Worm (Caenorhabditis elegans): ENCODE measurements around the gene irld-1.

irld-1 gene

ce11 chrV:4325415-4325814 lies 11.1 kb upstream of the irld-1 start, which contains the start of gene nhr-125:
TSS of gene nhr-125 (minus strand) at chrV:4325515.
- no peak for TF ChIP-seq elt-1 (tag; optimal IDR thresholded peaks at IDR 0.05; ENCODE audit: borderline replicate concordance, insufficient read depth)
- TF ChIP-seq ces-1 (GFP tag; optimal IDR thresholded peaks at IDR 0.05): no peak
- no peak for TF ChIP-seq nhr-76 (tag; optimal IDR thresholded peaks at IDR 0.05)
- no peak for TF ChIP-seq ceh-83 (GFP tag; optimal IDR thresholded peaks at IDR 0.05)
- TF ChIP-seq unc-62 (GFP tag; optimal IDR thresholded peaks at IDR 0.05): no peak
- TF ChIP-seq unc-120 (tag; optimal IDR thresholded peaks at IDR 0.05; ENCODE audit: poor library complexity, severe bottlenecking): no peak
- TF ChIP-seq blmp-1 (tag; optimal IDR thresholded peaks at IDR 0.05): no peak
- TF ChIP-seq sem-2 (GFP tag; optimal IDR thresholded peaks at IDR 0.05): no peak
- TF ChIP-seq unc-39 (tag; optimal IDR thresholded peaks at IDR 0.05): no peak
- no peak for TF ChIP-seq lin-32 (GFP tag; optimal IDR thresholded peaks at IDR 0.05)
- no peak for TF ChIP-seq nhr-12 (tag; optimal IDR thresholded peaks at IDR 0.05)
- no peak for TF ChIP-seq M03D4.4 (tag; optimal IDR thresholded peaks at IDR 0.05)
- TF ChIP-seq hlh-1 (tag; optimal IDR thresholded peaks at IDR 0.05): no peak
- no peak for TF ChIP-seq bed-3 (GFP tag; optimal IDR thresholded peaks at IDR 0.05)
- TF ChIP-seq cnd-1 (tag; optimal IDR thresholded peaks at IDR 0.05): no peak
- TF ChIP-seq ceh-39 (tag; optimal IDR thresholded peaks at IDR 0.05): no peak
- no peak for TF ChIP-seq lsy-2 (tag; optimal IDR thresholded peaks at IDR 0.05)
- no peak for TF ChIP-seq sptf-1 (tag; optimal IDR thresholded peaks at IDR 0.05)
- TF ChIP-seq zip-8 (tag; optimal IDR thresholded peaks at IDR 0.05): no peak

ce11 chrV:4326841-4327240 lies 9.7 kb upstream of the irld-1 start, which contains the start of gene D2063.1:
TSS of gene D2063.1 (plus strand) at chrV:4327121.
- TF ChIP-seq sptf-1 (tag; optimal IDR thresholded peaks at IDR 0.05): no peak
- no peak for TF ChIP-seq cnd-1 (tag; optimal IDR thresholded peaks at IDR 0.05)
- TF ChIP-seq ceh-83 (GFP tag; optimal IDR thresholded peaks at IDR 0.05): no peak
- peak; percentile 61 for TF ChIP-seq hlh-1 (tag; optimal IDR thresholded peaks at IDR 0.05)

ce11 chrV:4330820-4331219 lies 5.7 kb upstream of the irld-1 start:
- TF ChIP-seq zip-8 (tag; optimal IDR thresholded peaks at IDR 0.05) (peak; percentile 95), drap-1 (GFP tag; optimal IDR thresholded peaks at IDR 0.05) (no peak), sptf-1 (tag; optimal IDR thresholded peaks at IDR 0.05) (no peak)

- TF ChIP-seq unc-62 (GFP tag; optimal IDR thresholded peaks at IDR 0.05) (no peak), zip-8 (tag; optimal IDR thresholded peaks at IDR 0.05) (no peak), tbx-8 (GFP tag; optimal IDR thresholded peaks at IDR 0.05) (no peak), unc-120 (tag; optimal IDR thresholded peaks at IDR 0.05; ENCODE audit: poor library complexity, severe bottlenecking) (no peak), ceh-39 (tag; optimal IDR thresholded peaks at IDR 0.05) (no peak), ztf-11 (tag; optimal IDR thresholded peaks at IDR 0.05) (no peak), mls-2 (tag; optimal IDR thresholded peaks at IDR 0.05) (no peak)
Measured at ce11 chrV:4332450-4332849, 4.1 kb upstream of the irld-1 start, which contains the start of gene oac-12. TSS of gene oac-12 (minus strand) at chrV:4332550.

ce11 chrV:4339479-4339878 lies 2.9 kb downstream of the irld-1 start:
- no peak for TF ChIP-seq sptf-1 (tag; optimal IDR thresholded peaks at IDR 0.05)
- TF ChIP-seq elt-1 (tag; optimal IDR thresholded peaks at IDR 0.05; ENCODE audit: borderline replicate concordance, insufficient read depth): no peak
- no peak for TF ChIP-seq lsy-2 (tag; optimal IDR thresholded peaks at IDR 0.05)
- no peak for TF ChIP-seq blmp-1 (tag; optimal IDR thresholded peaks at IDR 0.05)
- no peak for TF ChIP-seq cnd-1 (tag; optimal IDR thresholded peaks at IDR 0.05)
- no peak for TF ChIP-seq ceh-43 (GFP tag; optimal IDR thresholded peaks at IDR 0.05)
- no peak for TF ChIP-seq mab-5 (tag; optimal IDR thresholded peaks at IDR 0.05)
- TF ChIP-seq elt-3 (tag; optimal IDR thresholded peaks at IDR 0.05): no peak
- TF ChIP-seq hlh-1 (tag; optimal IDR thresholded peaks at IDR 0.05): no peak
- TF ChIP-seq lin-13 (tag; optimal IDR thresholded peaks at IDR 0.05): no peak
- TF ChIP-seq unc-120 (tag; optimal IDR thresholded peaks at IDR 0.05; ENCODE audit: poor library complexity, severe bottlenecking): no peak
- no peak for TF ChIP-seq tbx-8 (GFP tag; optimal IDR thresholded peaks at IDR 0.05)
- no peak for TF ChIP-seq mep-1 (tag; optimal IDR thresholded peaks at IDR 0.05)
- no peak for TF ChIP-seq ces-1 (GFP tag; optimal IDR thresholded peaks at IDR 0.05)
- no peak for TF ChIP-seq ztf-11 (tag; optimal IDR thresholded peaks at IDR 0.05)
- no peak for TF ChIP-seq lin-32 (GFP tag; optimal IDR thresholded peaks at IDR 0.05)
- TF ChIP-seq nhr-237 (tag; optimal IDR thresholded peaks at IDR 0.05): no peak
- no peak for TF ChIP-seq unc-62 (GFP tag; optimal IDR thresholded peaks at IDR 0.05)
- no peak for TF ChIP-seq pha-4 (tag; optimal IDR thresholded peaks at IDR 0.05)
- no peak for TF ChIP-seq sem-2 (GFP tag; optimal IDR thresholded peaks at IDR 0.05)
